Fruit fly (Drosophila melanogaster) whole organism, prepupa: Measurements from ENCODE around the gene CG42525.

ENCODE experiments used
- Blimp-1 ChIP-seq: fragments of 200-800 bp; sonication (Bioruptor generic); optimal IDR thresholded peaks from 3 replicates; lab custom pipeline; 2017; ENCODE audit warnings: missing biosample characterization, missing genetic modification characterization, mild to moderate bottlenecking, moderate library complexity, missing genetic modification reagents
- CG10669 ChIP-seq: fragments of 200-800 bp; sonication (Bioruptor generic); optimal IDR thresholded peaks from 3 replicates; lab custom pipeline; 2018; ENCODE audit warnings: missing biosample characterization, mild to moderate bottlenecking, missing genetic modification characterization, moderate library complexity
- CG11294 ChIP-seq: fragments of 200-800 bp; sonication (Bioruptor generic); IDR thresholded peaks from 2 replicates; pipeline ENCODE4 v1.3.6; 2022; ENCODE audit warnings: missing biosample characterization, missing genetic modification characterization
- CG11902 ChIP-seq: fragments of 200-800 bp; sonication (Bioruptor generic); optimal IDR thresholded peaks from 3 replicates; lab custom pipeline; 2016; ENCODE audit warnings: missing biosample characterization, missing genetic modification characterization
- CG15336 ChIP-seq: fragments of 200-800 bp; sonication (Bioruptor generic); IDR thresholded peaks from 2 replicates; pipeline ENCODE4 v1.3.6; 2022; ENCODE audit warnings: missing biosample characterization, missing genetic modification characterization
- CG1621 ChIP-seq: fragments of 200-800 bp; sonication (Bioruptor generic); optimal IDR thresholded peaks from 3 replicates; lab custom pipeline; 2018; ENCODE audit warnings: missing biosample characterization, mild to moderate bottlenecking, missing genetic modification characterization
- CG16779 ChIP-seq: fragments of 200-800 bp; sonication (Bioruptor generic); optimal IDR thresholded peaks from 3 replicates; lab custom pipeline; 2017; ENCODE audit warnings: missing biosample characterization, mild to moderate bottlenecking, missing genetic modification characterization
- CG3032 ChIP-seq: fragments of 200-800 bp; optimal IDR thresholded peaks from 2 replicates; lab custom pipeline; 2019; ENCODE audit warnings: missing biosample characterization, mild to moderate bottlenecking, missing genetic modification characterization, moderate library complexity
- CG31627 ChIP-seq: fragments of 200-800 bp; sonication (Bioruptor generic); optimal IDR thresholded peaks from 3 replicates; lab custom pipeline; 2016; ENCODE audit warnings: missing biosample characterization, missing genetic modification characterization
- CG32006 ChIP-seq: fragments of 200-800 bp; sonication (Bioruptor generic); optimal IDR thresholded peaks from 3 replicates; lab custom pipeline; 2017; ENCODE audit warnings: missing biosample characterization, mild to moderate bottlenecking, missing genetic modification characterization
- CG34406 ChIP-seq: fragments of 200-800 bp; sonication (Bioruptor generic); optimal IDR thresholded peaks from 3 replicates; lab custom pipeline; 2016; ENCODE audit warnings: missing biosample characterization, missing genetic modification characterization
- CG3919 ChIP-seq: fragments of 200-800 bp; sonication (Bioruptor generic); optimal IDR thresholded peaks from 3 replicates; lab custom pipeline; 2016; ENCODE audit warnings: missing biosample characterization, missing genetic modification characterization
- CG4318 ChIP-seq: fragments of 200-800 bp; sonication (Bioruptor generic); optimal IDR thresholded peaks from 3 replicates; lab custom pipeline; 2017; ENCODE audit warnings: missing biosample characterization, mild to moderate bottlenecking, missing genetic modification characterization
- CG6163 ChIP-seq: fragments of 200-800 bp; sonication (Bioruptor generic); IDR thresholded peaks from 3 replicates; pipeline ENCODE4 v1.3.6; 2022; ENCODE audit warnings: missing biosample characterization, missing genetic modification characterization
- CG6276 ChIP-seq: fragments of 200-800 bp; sonication (Bioruptor generic); optimal IDR thresholded peaks from 2 replicates; lab custom pipeline; 2017; ENCODE audit warnings: missing biosample characterization, mild to moderate bottlenecking, missing genetic modification characterization
- CG6854 ChIP-seq: fragments of 200-800 bp; sonication (Bioruptor generic); optimal IDR thresholded peaks from 2 replicates; lab custom pipeline; 2017; ENCODE audit warnings: missing biosample characterization, mild to moderate bottlenecking, missing genetic modification characterization
- CG7368 ChIP-seq: fragments of 200-800 bp; sonication (Bioruptor generic); optimal IDR thresholded peaks from 3 replicates; lab custom pipeline; 2016; ENCODE audit warnings: missing biosample characterization, missing genetic modification characterization
- CG8119 ChIP-seq: fragments of 200-800 bp; sonication (Bioruptor generic); IDR thresholded peaks from 3 replicates; pipeline ENCODE4 v1.3.6; 2022; ENCODE audit warnings: missing biosample characterization, missing genetic modification characterization
- CG8632 ChIP-seq: fragments of 200-800 bp; sonication (Bioruptor generic); optimal IDR thresholded peaks from 3 replicates; lab custom pipeline; 2016; ENCODE audit warnings: missing biosample characterization, missing genetic modification characterization
- CG9139 ChIP-seq: fragments of 200-800 bp; sonication (Bioruptor generic); optimal IDR thresholded peaks from 3 replicates; lab custom pipeline; 2017; ENCODE audit warnings: missing biosample characterization, mild to moderate bottlenecking, missing genetic modification characterization
- Eip75B ChIP-seq: fragments of 200-800 bp; sonication (Bioruptor generic); optimal IDR thresholded peaks from 3 replicates; lab custom pipeline; 2016; ENCODE audit warnings: missing biosample characterization, missing genetic modification characterization
- Eip93F ChIP-seq: fragments of 200-800 bp; sonication (Bioruptor generic); optimal IDR thresholded peaks from 2 replicates; lab custom pipeline; 2016; ENCODE audit warnings: missing biosample characterization, mild to moderate bottlenecking, missing genetic modification characterization
- Hr38 ChIP-seq: sonication (Bioruptor generic); optimal IDR thresholded peaks from 2 replicates; lab custom pipeline; 2016; ENCODE audit warnings: missing biosample characterization, missing genetic modification characterization
- Hr39 ChIP-seq: fragments of 200-800 bp; sonication (Bioruptor generic); optimal IDR thresholded peaks from 2 replicates; lab custom pipeline; 2016; ENCODE audit warnings: missing biosample characterization, missing genetic modification characterization
- Lpt ChIP-seq: fragments of 200-800 bp; sonication (Bioruptor generic); optimal IDR thresholded peaks from 3 replicates; lab custom pipeline; 2016; ENCODE audit warnings: missing biosample characterization, missing genetic modification characterization
- OdsH ChIP-seq: fragments of 200-800 bp; sonication (Bioruptor generic); optimal IDR thresholded peaks from 3 replicates; lab custom pipeline; 2016; ENCODE audit warnings: missing biosample characterization, missing genetic modification characterization
- Smox ChIP-seq: fragments of 200-800 bp; sonication (Bioruptor generic); optimal IDR thresholded peaks from 3 replicates; lab custom pipeline; 2016; ENCODE audit warnings: missing biosample characterization, missing genetic modification characterization
- Sox102F ChIP-seq: fragments of 200-800 bp; sonication (Bioruptor generic); optimal IDR thresholded peaks from 2 replicates; lab custom pipeline; 2016; ENCODE audit warnings: missing biosample characterization, mild to moderate bottlenecking, missing genetic modification characterization
- Sox14 ChIP-seq: fragments of 200-800 bp; sonication (Bioruptor generic); optimal IDR thresholded peaks from 3 replicates; lab custom pipeline; 2016; ENCODE audit warnings: missing biosample characterization, missing genetic modification characterization
- Sox15 ChIP-seq: fragments of 200-800 bp; sonication (Bioruptor generic); optimal IDR thresholded peaks from 3 replicates; lab custom pipeline; 2016; ENCODE audit warnings: missing biosample characterization, missing genetic modification characterization
- achi ChIP-seq: fragments of 200-800 bp; sonication (Bioruptor generic); optimal IDR thresholded peaks from 3 replicates; lab custom pipeline; 2016; ENCODE audit warnings: missing biosample characterization, missing genetic modification characterization
- acj6 ChIP-seq: fragments of 200-800 bp; sonication (Bioruptor generic); optimal IDR thresholded peaks from 3 replicates; lab custom pipeline; 2016; ENCODE audit warnings: missing biosample characterization, missing genetic modification characterization
- cyc ChIP-seq: fragments of 200-800 bp; sonication (Bioruptor generic); optimal IDR thresholded peaks from 3 replicates; lab custom pipeline; 2016; ENCODE audit warnings: missing biosample characterization, missing genetic modification characterization
- dac ChIP-seq: fragments of 200-800 bp; sonication (Bioruptor generic); optimal IDR thresholded peaks from 2 replicates; lab custom pipeline; 2017; ENCODE audit warnings: missing biosample characterization, mild to moderate bottlenecking, missing genetic modification characterization
- esn ChIP-seq: fragments of 200-800 bp; sonication (Bioruptor generic); optimal IDR thresholded peaks from 2 replicates; lab custom pipeline; 2016; ENCODE audit warnings: missing biosample characterization, mild to moderate bottlenecking, missing genetic modification characterization, moderate library complexity
- fd59A ChIP-seq: fragments of 200-800 bp; sonication (Bioruptor generic); optimal IDR thresholded peaks from 2 replicates; lab custom pipeline; 2017; ENCODE audit warnings: missing biosample characterization, mild to moderate bottlenecking, missing genetic modification characterization, missing genetic modification reagents
- fkh ChIP-seq: fragments of 200-800 bp; sonication (Bioruptor generic); optimal IDR thresholded peaks from 3 replicates; lab custom pipeline; 2017; ENCODE audit warnings: missing biosample characterization, mild to moderate bottlenecking, missing genetic modification characterization, moderate library complexity
- lz ChIP-seq: fragments of 200-800 bp; sonication (Bioruptor generic); optimal IDR thresholded peaks from 3 replicates; lab custom pipeline; 2016; ENCODE audit warnings: missing biosample characterization, missing genetic modification characterization
- net ChIP-seq: fragments of 200-800 bp; sonication (Bioruptor generic); optimal IDR thresholded peaks from 3 replicates; lab custom pipeline; 2016; ENCODE audit warnings: missing biosample characterization, missing genetic modification characterization
- pdm3 ChIP-seq: fragments of 200-800 bp; sonication (Bioruptor generic); optimal IDR thresholded peaks from 3 replicates; lab custom pipeline; 2016; ENCODE audit warnings: missing biosample characterization, missing genetic modification characterization
- salr ChIP-seq, 2 experiments: fragments of 200-800 bp; sonication (Bioruptor generic); optimal IDR thresholded peaks; 3 replicates each; lab custom pipeline; 2016 to 2018; ENCODE audit warnings: missing biosample characterization in 2 of 2, missing genetic modification characterization in 2 of 2, mild to moderate bottlenecking in 1 of 2
- spab ChIP-seq: fragments of 200-800 bp; sonication (Bioruptor generic); optimal IDR thresholded peaks from 2 replicates; lab custom pipeline; 2017; ENCODE audit warnings: missing biosample characterization, mild to moderate bottlenecking, missing genetic modification characterization, missing genetic modification reagents
- ss ChIP-seq, 2 experiments: fragments of 200-800 bp; sonication (Bioruptor generic); optimal IDR thresholded peaks; 2 replicates in 1 of 2; 3 replicates in 1 of 2; lab custom pipeline; 2017 to 2018; ENCODE audit warnings: mild to moderate bottlenecking in 2 of 2, missing biosample characterization in 2 of 2, missing genetic modification characterization in 2 of 2, moderate library complexity in 1 of 2
- topi ChIP-seq: fragments of 200-800 bp; sonication (Bioruptor generic); optimal IDR thresholded peaks from 3 replicates; lab custom pipeline; 2016; ENCODE audit warnings: missing biosample characterization, missing genetic modification characterization
- vri ChIP-seq: fragments of 200-800 bp; sonication (Bioruptor generic); optimal IDR thresholded peaks from 3 replicates; lab custom pipeline; 2016; ENCODE audit warnings: missing biosample characterization, mild to moderate bottlenecking, missing genetic modification characterization

CG42525 gene

dm6 chr3L:3194059-3194458 lies 4.5 kb upstream of the CG42525 start (continued):
- peak; percentile 98 for TF ChIP-seq CG6276 (GFP tag; lab: Kevin White, UChicago)
- peak; percentile 98 for TF ChIP-seq CG8119 (GFP tag; lab: Robert Waterston, UW)
- TF ChIP-seq Sox15 (GFP tag; lab: Kevin White, UChicago): peak; percentile 88
- TF ChIP-seq CG9139: peak; percentile 85
- TF ChIP-seq vri (GFP tag; lab: Kevin White, UChicago): peak; percentile 94
- peak; percentile 86 for TF ChIP-seq spab (GFP tag; lab: Kevin White, UChicago)
- peak; percentile 92 for TF ChIP-seq Hr39
- peak; percentile 97 for TF ChIP-seq pdm3
- peak; percentile 97 for TF ChIP-seq acj6
- peak; percentile 80 for TF ChIP-seq fd59A
- TF ChIP-seq CG6854 (GFP tag; lab: Kevin White, UChicago): peak; percentile 74
- peak; percentile 69 to 83 for TF ChIP-seq ss (GFP tag; optimal IDR thresholded peaks at IDR 0.05; lab: Kevin White, UChicago)
- TF ChIP-seq fkh (GFP tag; lab: Kevin White, UChicago): peak; percentile 15
- TF ChIP-seq lz (GFP tag; lab: Kevin White, UChicago): peak; percentile 92
- TF ChIP-seq Eip93F (GFP tag; lab: Kevin White, UChicago): peak; percentile 93
- TF ChIP-seq net (GFP tag; lab: Kevin White, UChicago): peak; percentile 98
- peak; percentile 96 for TF ChIP-seq topi (GFP tag; lab: Kevin White, UChicago)
- peak; percentile 89 to 97 for TF ChIP-seq salr (GFP tag; optimal IDR thresholded peaks at IDR 0.05; lab: Kevin White, UChicago)
- no peak for TF ChIP-seq Hr38
- TF ChIP-seq Blimp-1 (GFP tag; lab: Kevin White, UChicago): peak; percentile 85
- peak; percentile 97 for TF ChIP-seq Sox102F
- peak; percentile 96 for TF ChIP-seq CG10669 (GFP tag; lab: Kevin White, UChicago)
- TF ChIP-seq OdsH: peak; percentile 98
- peak; percentile 97 for TF ChIP-seq CG8632 (GFP tag; lab: Kevin White, UChicago)
- peak; percentile 93 for TF ChIP-seq CG11902 (GFP tag; lab: Kevin White, UChicago)
- TF ChIP-seq CG11294 (GFP tag; lab: Robert Waterston, UW): peak; percentile 94
- peak; percentile 98 for TF ChIP-seq esn (GFP tag; lab: Kevin White, UChicago)
- TF ChIP-seq Eip75B (GFP tag; lab: Kevin White, UChicago): peak; percentile 96
- TF ChIP-seq dac (GFP tag; lab: Kevin White, UChicago): peak; percentile 95
- TF ChIP-seq cyc: peak; percentile 95
- peak; percentile 98 for TF ChIP-seq CG3919 (GFP tag; lab: Kevin White, UChicago)

dm6 chr3L:3192912-3193311 lies 3.4 kb upstream of the CG42525 start, which contains the start of gene Hsp83:
Gene Hsp83, plus strand, starts transcription at chr3L:3192969.
- TF ChIP-seq CG9139 (peak; percentile 98), dac (GFP tag; lab: Kevin White, UChicago) (peak; percentile 68), CG8119 (GFP tag; lab: Robert Waterston, UW) (peak; percentile 82), salr (GFP tag; optimal IDR thresholded peaks at IDR 0.05; lab: Kevin White, UChicago) (peak; percentile 3 to 90), CG15336 (GFP tag; lab: Robert Waterston, UW) (peak; percentile 72), CG11902 (GFP tag; lab: Kevin White, UChicago) (peak; percentile 34), CG6276 (GFP tag; lab: Kevin White, UChicago) (no peak), CG31627 (peak; percentile 83), Eip75B (GFP tag; lab: Kevin White, UChicago) (peak; percentile 95), CG1621 (tag; lab: Kevin White, UChicago) (peak; percentile 89), Smox (peak; percentile 88), Sox102F (peak; percentile 98), pdm3 (peak; percentile 88), CG16779 (tag; lab: Kevin White, UChicago) (peak; percentile 98), CG6854 (GFP tag; lab: Kevin White, UChicago) (peak; percentile 100), cyc (peak; percentile 90), CG3032 (tag; lab: Kevin White, UChicago) (peak; percentile 82), Blimp-1 (GFP tag; lab: Kevin White, UChicago) (peak; percentile 91), Eip93F (GFP tag; lab: Kevin White, UChicago) (peak; percentile 89), lz (GFP tag; lab: Kevin White, UChicago) (peak; percentile 93), CG34406 (GFP tag; lab: Kevin White, UChicago) (peak; percentile 93), acj6 (peak; percentile 85), OdsH (peak; percentile 84), CG8632 (GFP tag; lab: Kevin White, UChicago) (peak; percentile 92), spab (GFP tag; lab: Kevin White, UChicago) (peak; percentile 79), CG11294 (GFP tag; lab: Robert Waterston, UW) (peak; percentile 53; the same call in 1 of the 2 replicates), CG32006 (GFP tag; lab: Kevin White, UChicago) (peak; percentile 69), CG4318 (GFP tag; lab: Kevin White, UChicago) (peak; percentile 34), CG7368 (peak; percentile 96), CG6163 (GFP tag; lab: Robert Waterston, UW) (peak; percentile 97), CG10669 (GFP tag; lab: Kevin White, UChicago) (peak; percentile 90), fkh (GFP tag; lab: Kevin White, UChicago) (peak; percentile 82), Lpt (GFP tag; lab: Kevin White, UChicago) (peak; percentile 32), achi (GFP tag; lab: Kevin White, UChicago) (peak; percentile 88), esn (GFP tag; lab: Kevin White, UChicago) (peak; percentile 97), Sox14 (GFP tag; lab: Kevin White, UChicago) (peak; percentile 84), vri (GFP tag; lab: Kevin White, UChicago) (peak; percentile 98), Hr39 (peak; percentile 75)
